Worm (Caenorhabditis elegans): ENCODE data around the gene Y116A8C.43.

DNA sequence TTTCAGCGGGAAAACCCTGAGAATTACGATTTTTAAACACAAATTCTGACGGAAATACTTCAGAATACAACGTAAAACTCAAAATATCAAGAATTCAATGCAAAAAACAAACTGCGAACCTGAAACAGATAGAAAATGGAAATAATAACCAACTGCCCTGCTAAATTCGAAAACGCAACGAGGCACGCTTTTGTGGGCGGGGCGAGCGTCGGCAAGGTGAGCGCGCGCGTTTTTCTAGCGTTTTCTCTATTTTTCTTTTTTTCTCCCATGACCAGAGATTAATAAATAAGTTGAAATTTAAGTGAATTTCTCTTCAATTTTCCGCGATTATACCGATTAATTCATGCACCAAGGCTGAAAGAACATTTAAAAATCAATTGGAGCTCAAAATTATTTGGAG is 29.9 kb downstream of the Y116A8C.43 start, which contains the start of gene uaf-2:
- TF ChIP-seq set-16 (GFP tag; IDR thresholded peaks at IDR 0.05) (no peak), saeg-2 (GFP tag; IDR thresholded peaks at IDR 0.05) (no peak), unc-62 (GFP tag; optimal IDR thresholded peaks at IDR 0.05 in 1 of 2) (peak in 1 of 2 experiments; percentile 1), unc-62 (tag; optimal IDR thresholded peaks at IDR 0.05) (no peak), egl-27 (tag; optimal IDR thresholded peaks at IDR 0.05) (no peak), mes-2 (tag; optimal IDR thresholded peaks at IDR 0.05; ENCODE audit: poor library complexity, severe bottlenecking) (peak; percentile 82), snpc-1.2 (GFP tag; IDR thresholded peaks at IDR 0.05) (peak; percentile 36), nhr-42 (GFP tag; IDR thresholded peaks at IDR 0.05) (no peak), fkh-10 (GFP tag; optimal IDR thresholded peaks at IDR 0.05) (no peak), ztf-11 (tag; optimal IDR thresholded peaks at IDR 0.05) (no peak), tra-1 (GFP tag; IDR thresholded peaks at IDR 0.05) (no peak), ceh-62 (tag; optimal IDR thresholded peaks at IDR 0.05) (no peak)

Measured in whole organism, L4 larva.